Fruit fly (Drosophila melanogaster) whole organism, embryonic: ENCODE measurements around the gene eloF.

Experiments used
- Atf3 ChIP-seq: fragments of 200-800 bp; sonication (Bioruptor generic); optimal IDR thresholded peaks from 3 replicates; lab custom pipeline; 2016; ENCODE audit warnings: missing biosample characterization, missing genetic modification characterization
- B-H2 ChIP-seq: fragments of 200-800 bp; sonication (Bioruptor generic); optimal IDR thresholded peaks from 2 replicates; lab custom pipeline; 2018; ENCODE audit warnings: missing biosample characterization, mild to moderate bottlenecking, missing genetic modification characterization
- CG10565 ChIP-seq: fragments of 200-800 bp; sonication (Bioruptor generic); optimal IDR thresholded peaks from 3 replicates; lab custom pipeline; 2016; ENCODE audit warnings: missing biosample characterization, mild to moderate bottlenecking, missing genetic modification characterization
- CG10979 ChIP-seq: fragments of 200-800 bp; sonication (Bioruptor generic); optimal IDR thresholded peaks from 2 replicates; lab custom pipeline; 2018; ENCODE audit warnings: missing biosample characterization, mild to moderate bottlenecking, missing genetic modification characterization, moderate library complexity
- CG11560 ChIP-seq: fragments of 200-800 bp; sonication (Bioruptor generic); IDR thresholded peaks from 3 replicates; pipeline ENCODE4 v1.3.6; 2022; ENCODE audit warnings: missing biosample characterization, missing genetic modification characterization
- CG11695 ChIP-seq: fragments of 200-800 bp; sonication (Bioruptor generic); IDR thresholded peaks from 3 replicates; pipeline ENCODE4 v1.3.6; 2022; ENCODE audit warnings: missing biosample characterization, missing genetic modification characterization
- CG11723 ChIP-seq: fragments of 200-800 bp; sonication (Bioruptor generic); optimal IDR thresholded peaks from 2 replicates; lab custom pipeline; 2017; ENCODE audit warnings: missing biosample characterization, mild to moderate bottlenecking, missing genetic modification characterization
- CG1233 ChIP-seq: fragments of 200-800 bp; sonication (Bioruptor generic); optimal IDR thresholded peaks from 4 replicates; lab custom pipeline; 2018; ENCODE audit warnings: missing biosample characterization, mild to moderate bottlenecking, missing genetic modification characterization
- CG13123 ChIP-seq: fragments of 200-800 bp; sonication (Bioruptor generic); optimal IDR thresholded peaks from 2 replicates; lab custom pipeline; 2016; ENCODE audit warnings: missing biosample characterization, missing genetic modification characterization
- CG14965 ChIP-seq: fragments of 200-800 bp; sonication (Bioruptor generic); optimal IDR thresholded peaks from 2 replicates; lab custom pipeline; 2016; ENCODE audit warnings: missing biosample characterization, missing genetic modification characterization, borderline replicate concordance
- CG1529 ChIP-seq: fragments of 200-800 bp; sonication (Bioruptor generic); optimal IDR thresholded peaks from 3 replicates; lab custom pipeline; 2018; ENCODE audit warnings: missing biosample characterization, missing genetic modification characterization
- CG15514 ChIP-seq: fragments of 200-800 bp; sonication (Bioruptor generic); optimal IDR thresholded peaks from 3 replicates; lab custom pipeline; 2017; ENCODE audit warnings: missing biosample characterization, missing genetic modification characterization, mild to moderate bottlenecking, moderate library complexity, missing genetic modification reagents
- CG1602 ChIP-seq: fragments of 200-800 bp; sonication (Bioruptor generic); optimal IDR thresholded peaks from 3 replicates; lab custom pipeline; 2016; ENCODE audit warnings: missing biosample characterization, missing genetic modification characterization
- CG17328 ChIP-seq: fragments of 200-800 bp; sonication (Bioruptor generic); IDR thresholded peaks from 2 replicates; pipeline ENCODE4 v1.3.6; 2022; ENCODE audit warnings: missing biosample characterization, missing genetic modification characterization
- CG2116 ChIP-seq: fragments of 200-800 bp; sonication (Bioruptor generic); optimal IDR thresholded peaks from 3 replicates; lab custom pipeline; 2018; ENCODE audit warnings: missing biosample characterization, mild to moderate bottlenecking, missing genetic modification characterization
- CG2889 ChIP-seq: fragments of 200-800 bp; sonication (Bioruptor generic); IDR thresholded peaks from 3 replicates; pipeline ENCODE4 v1.3.6; 2022; ENCODE audit warnings: missing biosample characterization, missing genetic modification characterization
- CG32772 ChIP-seq: fragments of 200-800 bp; sonication (Bioruptor generic); IDR thresholded peaks from 2 replicates; pipeline ENCODE4 v1.3.6; 2022; ENCODE audit warnings: missing biosample characterization, missing genetic modification characterization
- CoRest ChIP-seq: fragments of 200-800 bp; sonication (Bioruptor generic); optimal IDR thresholded peaks from 3 replicates; lab custom pipeline; 2018; ENCODE audit warnings: missing biosample characterization, mild to moderate bottlenecking, missing genetic modification characterization, moderate library complexity
- Dp ChIP-seq: fragments of 200-800 bp; sonication (Bioruptor generic); optimal IDR thresholded peaks from 2 replicates; lab custom pipeline; 2018; ENCODE audit warnings: missing biosample characterization, mild to moderate bottlenecking, missing genetic modification characterization, moderate library complexity
- Gug ChIP-seq: fragments of 200-800 bp; sonication (Bioruptor generic); IDR thresholded peaks from 4 replicates; pipeline ENCODE4 v1.3.6; 2022; ENCODE audit warnings: missing biosample characterization, missing genetic modification characterization
- HLH4C ChIP-seq: fragments of 200-800 bp; sonication (Bioruptor generic); IDR thresholded peaks from 3 replicates; pipeline ENCODE4 v1.3.6; 2022; ENCODE audit warnings: missing biosample characterization, missing genetic modification characterization; ENCODE audit not compliant: partially characterized antibody
- MBD-R2 ChIP-seq: fragments of 200-800 bp; sonication (Bioruptor generic); IDR thresholded peaks from 2 replicates; pipeline ENCODE4 v1.3.6; 2022; ENCODE audit warnings: missing biosample characterization, missing genetic modification characterization
- MTF-1 ChIP-seq: fragments of 200-800 bp; sonication (Bioruptor generic); optimal IDR thresholded peaks from 2 replicates; lab custom pipeline; 2018; ENCODE audit warnings: missing biosample characterization, mild to moderate bottlenecking, missing genetic modification characterization, borderline replicate concordance
- Myb ChIP-seq: fragments of 200-800 bp; sonication (Bioruptor generic); optimal IDR thresholded peaks from 2 replicates; lab custom pipeline; 2016; ENCODE audit warnings: missing biosample characterization, missing genetic modification characterization
- Six4 ChIP-seq: fragments of 200-800 bp; sonication (Bioruptor generic); optimal IDR thresholded peaks from 2 replicates; lab custom pipeline; 2016; ENCODE audit warnings: missing biosample characterization, missing genetic modification characterization
- Vsx1 ChIP-seq: fragments of 200-800 bp; sonication (Bioruptor generic); optimal IDR thresholded peaks from 2 replicates; lab custom pipeline; 2017; ENCODE audit warnings: missing biosample characterization, mild to moderate bottlenecking, missing genetic modification characterization, missing genetic modification reagents
- bowl ChIP-seq: fragments of 200-800 bp; sonication (Bioruptor generic); IDR thresholded peaks from 2 replicates; pipeline ENCODE4 v1.3.6; 2022; ENCODE audit warnings: missing biosample characterization, missing genetic modification characterization
- cwo ChIP-seq: fragments of 200-800 bp; sonication (Bioruptor generic); optimal IDR thresholded peaks from 3 replicates; lab custom pipeline; 2017; ENCODE audit warnings: missing biosample characterization, missing genetic modification characterization, mild to moderate bottlenecking, moderate library complexity, missing genetic modification reagents
- gfzf ChIP-seq: fragments of 200-800 bp; sonication (Bioruptor generic); optimal IDR thresholded peaks from 2 replicates; lab custom pipeline; 2016; ENCODE audit warnings: missing biosample characterization, mild to moderate bottlenecking, missing genetic modification characterization, moderate library complexity
- grau ChIP-seq: fragments of 200-800 bp; optimal IDR thresholded peaks from 3 replicates; lab custom pipeline; 2019; ENCODE audit warnings: missing biosample characterization, mild to moderate bottlenecking, missing genetic modification characterization, moderate library complexity
- hb ChIP-seq: fragments of 200-800 bp; sonication (Bioruptor generic); IDR thresholded peaks from 3 replicates; pipeline ENCODE4 v1.3.6; 2022; ENCODE audit warnings: missing biosample characterization, missing genetic modification characterization; ENCODE audit not compliant: partially characterized antibody
- mam ChIP-seq: fragments of 200-800 bp; sonication (Bioruptor generic); optimal IDR thresholded peaks from 3 replicates; lab custom pipeline; 2016; ENCODE audit warnings: missing biosample characterization, missing genetic modification characterization
- nmo ChIP-seq: fragments of 200-800 bp; sonication (Bioruptor generic); optimal IDR thresholded peaks from 2 replicates; lab custom pipeline; 2018; ENCODE audit warnings: missing biosample characterization, mild to moderate bottlenecking, missing genetic modification characterization, moderate library complexity
- pfk ChIP-seq: fragments of 200-800 bp; sonication (Bioruptor generic); optimal IDR thresholded peaks from 2 replicates; lab custom pipeline; 2018; ENCODE audit warnings: missing biosample characterization, mild to moderate bottlenecking, missing genetic modification characterization, moderate library complexity
- row ChIP-seq: fragments of 200-800 bp; sonication (Bioruptor generic); IDR thresholded peaks from 3 replicates; pipeline ENCODE4 v1.3.6; 2022; ENCODE audit warnings: missing biosample characterization, missing genetic modification characterization
- sens ChIP-seq: fragments of 200-800 bp; sonication (Bioruptor generic); peaks from one replicate; lab custom pipeline; 2016; ENCODE audit warnings: missing biosample characterization, missing genetic modification characterization
- stc ChIP-seq: fragments of 200-800 bp; sonication (Bioruptor generic); IDR thresholded peaks from 2 replicates; pipeline ENCODE4 v1.3.6; 2022; ENCODE audit warnings: missing biosample characterization, missing genetic modification characterization
- stwl ChIP-seq: fragments of 200-800 bp; sonication (Bioruptor generic); optimal IDR thresholded peaks from 3 replicates; lab custom pipeline; 2018; ENCODE audit warnings: missing biosample characterization, mild to moderate bottlenecking, missing genetic modification characterization, moderate library complexity
- sug ChIP-seq: fragments of 200-800 bp; optimal IDR thresholded peaks from 2 replicates; lab custom pipeline; 2019; ENCODE audit warnings: missing biosample characterization, mild to moderate bottlenecking, missing genetic modification characterization, moderate library complexity
- trem ChIP-seq: fragments of 200-800 bp; optimal IDR thresholded peaks from 3 replicates; lab custom pipeline; 2019; ENCODE audit warnings: missing biosample characterization, mild to moderate bottlenecking, missing genetic modification characterization, moderate library complexity
- vvl ChIP-seq: fragments of 200-800 bp; sonication (Bioruptor generic); IDR thresholded peaks from 2 replicates; pipeline ENCODE4 v1.3.6; 2022; ENCODE audit warnings: missing biosample characterization, missing genetic modification characterization

Gene eloF

DNA sequence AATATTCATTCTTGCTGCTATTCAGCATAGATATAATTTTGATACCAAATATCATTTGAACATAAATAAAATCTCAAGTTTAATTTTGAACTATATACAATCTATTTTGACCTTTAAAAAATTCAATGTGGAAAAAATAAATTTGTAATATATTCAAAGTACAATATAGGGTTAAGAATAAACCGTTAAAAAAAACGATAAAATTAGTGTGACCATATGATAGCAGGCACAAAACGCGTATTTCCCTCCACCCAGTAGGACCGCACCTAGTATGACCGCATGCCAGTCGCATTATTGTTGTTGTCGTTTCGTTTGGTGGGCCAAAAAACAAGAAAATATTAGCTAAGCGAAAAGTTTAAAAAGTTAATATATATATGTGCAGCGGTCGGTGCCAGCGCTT, 20.9 kb upstream of the eloF start, which contains the start of gene CG8516 (continued):
- TF ChIP-seq Six4 (GFP tag; lab: Kevin White, UChicago) (no peak), CG11723 (GFP tag; lab: Kevin White, UChicago) (no peak), CG14965 (GFP tag; lab: Kevin White, UChicago) (no peak), Vsx1 (no peak), CG10565 (no peak), MBD-R2 (GFP tag; lab: Robert Waterston, UW) (peak; percentile 81), Atf3 (GFP tag; lab: Kevin White, UChicago) (peak; percentile 13), stc (GFP tag; lab: Robert Waterston, UW) (no peak), CG13123 (GFP tag; lab: Kevin White, UChicago) (no peak), CG15514 (GFP tag; lab: Kevin White, UChicago) (peak; percentile 44), grau (tag; lab: Kevin White, UChicago) (peak; percentile 18), sug (tag; lab: Kevin White, UChicago) (peak; percentile 32), sens (peak; percentile 68), MTF-1 (peak; percentile 2), stwl (tag; lab: Kevin White, UChicago) (peak; percentile 81), CG2116 (GFP tag; lab: Kevin White, UChicago) (peak; percentile 31), CG1602 (GFP tag; lab: Kevin White, UChicago) (no peak), CG11695 (GFP tag; lab: Robert Waterston, UW) (0 out of 3 replicates have a peak, but pooled peaks have one; percentile 16), CG11560 (tag; lab: Robert Waterston, UW) (no peak), mam (GFP tag; lab: Kevin White, UChicago) (no peak), bowl (GFP tag; lab: Robert Waterston, UW) (0 out of 2 replicates have a peak, but pooled peaks have one; percentile 39), trem (peak; percentile 60), CG10979 (tag; lab: Kevin White, UChicago) (no peak), HLH4C (GFP tag; lab: Robert Waterston, UW) (no peak), Myb (GFP tag; lab: Kevin White, UChicago) (peak; percentile 95), hb (GFP tag; lab: Robert Waterston, UW) (no peak), Dp (peak; percentile 49), CG2889 (GFP tag; lab: Robert Waterston, UW) (no peak), CG17328 (peak; percentile 36), pfk (no peak), Gug (GFP tag; lab: Robert Waterston, UW) (no peak), CG32772 (GFP tag; lab: Robert Waterston, UW) (0 out of 2 replicates have a peak, but pooled peaks have one; percentile 24), CG1529 (GFP tag; lab: Kevin White, UChicago) (no peak), nmo (GFP tag; lab: Kevin White, UChicago) (peak; percentile 36), gfzf (peak; percentile 93), B-H2 (no peak), cwo (GFP tag; lab: Kevin White, UChicago) (no peak), vvl (peak; percentile 32; the same call in 1 of the 2 replicates), CG1233 (GFP tag; lab: Kevin White, UChicago) (no peak), row (GFP tag; lab: Robert Waterston, UW) (peak; percentile 64), CoRest (peak; percentile 53)
- TF ChIP-seq, all 482 proteins: peak for 72
